Worm (Caenorhabditis elegans) whole organism, L2 larva: ENCODE measurements around the gene ZK1128.7.

Source experiments
- aly-2 ChIP-seq: fragments of 150-350 bp; optimal IDR thresholded peaks from 2 replicates; lab custom pipeline; 2014; ENCODE audit warnings: missing biosample characterization, missing genetic modification characterization
- ama-1 ChIP-seq: fragments of 150-350 bp; optimal IDR thresholded peaks from 2 replicates; lab custom pipeline; 2018; ENCODE audit warnings: inconsistent platforms
- mdl-1 ChIP-seq, 2 experiments: fragments of 150-350 bp in 1 of 2; sonication (generic microtip) in 1 of 2; optimal IDR thresholded peaks; 2 replicates each; lab custom pipeline; 2017; ENCODE audit warnings: missing biosample characterization in 2 of 2, missing genetic modification characterization in 2 of 2
- nhr-237 ChIP-seq: fragments of 150-350 bp; optimal IDR thresholded peaks from 2 replicates; lab custom pipeline; 2014; ENCODE audit warnings: missing biosample characterization, missing genetic modification characterization
- snpc-4 ChIP-seq: fragments of 150-350 bp; optimal IDR thresholded peaks from 2 replicates; lab custom pipeline; 2014; ENCODE audit warnings: missing biosample characterization, missing genetic modification characterization

- TF ChIP-seq mdl-1 (tag; optimal IDR thresholded peaks at IDR 0.05; lab: Kevin White, UChicago) (no peak), aly-2 (tag; lab: Kevin White, UChicago) (no peak), ama-1 (lab: Kevin White, UChicago) (no peak), nhr-237 (tag; lab: Kevin White, UChicago) (no peak), snpc-4 (tag; lab: Kevin White, UChicago) (no peak)
Measured at ce11 chrIII:10154993-10155392, 18.2 kb downstream of the ZK1128.7 start.
